Worm (Caenorhabditis elegans) whole organism, early embryonic: ENCODE measurements around the gene C05A9.2.

Experiments
- B0310.2 ChIP-seq: sonication (generic microtip); optimal IDR thresholded peaks from 2 replicates; lab custom pipeline; 2016; ENCODE audit warnings: mild to moderate bottlenecking, missing genetic modification characterization, missing compliant biosample characterization
- aly-1 ChIP-seq: sonication (generic microtip); optimal IDR thresholded peaks from 2 replicates; lab custom pipeline; 2016; ENCODE audit warnings: missing genetic modification characterization, missing compliant biosample characterization
- ama-1 ChIP-seq: fragments of 150-350 bp; optimal IDR thresholded peaks from 2 replicates; lab custom pipeline; 2014
- ceh-36 ChIP-seq: sonication (generic microtip); optimal IDR thresholded peaks from 2 replicates; lab custom pipeline; 2016; ENCODE audit warnings: missing genetic modification characterization, inconsistent platforms, missing compliant biosample characterization
- ets-7 ChIP-seq: sonication (generic microtip); optimal IDR thresholded peaks from 2 replicates; lab custom pipeline; 2016; ENCODE audit warnings: missing genotype, missing genetic modification characterization, missing compliant biosample characterization
- flt-1 ChIP-seq: fragments of 200-800 bp; sonication (Bioruptor generic); IDR thresholded peaks from 2 replicates; pipeline ENCODE4 v1.3.6; 2022; ENCODE audit warnings: missing genetic modification characterization, missing compliant biosample characterization
- hmbx-1 ChIP-seq: sonication (generic microtip); optimal IDR thresholded peaks from 2 replicates; lab custom pipeline; 2016; ENCODE audit warnings: mild to moderate bottlenecking, missing genetic modification characterization, missing compliant biosample characterization
- hmg-4 ChIP-seq: fragments of 200-800 bp; sonication (Bioruptor generic); optimal IDR thresholded peaks from 2 replicates; lab custom pipeline; 2018; ENCODE audit warnings: mild to moderate bottlenecking, missing genetic modification characterization, missing compliant biosample characterization
- hnd-1 ChIP-seq: sonication (generic microtip); optimal IDR thresholded peaks from 2 replicates; lab custom pipeline; 2016; ENCODE audit warnings: missing genetic modification characterization, missing compliant biosample characterization
- pes-1 ChIP-seq: fragments of 200-800 bp; sonication (Bioruptor generic); IDR thresholded peaks from 2 replicates; pipeline ENCODE4 v1.3.6; 2022; ENCODE audit warnings: missing genetic modification reagents, missing genetic modification characterization, missing compliant biosample characterization
- scrt-1 ChIP-seq: fragments of 200-800 bp; sonication (Bioruptor generic); IDR thresholded peaks from 2 replicates; pipeline ENCODE4 v1.3.6; 2022; ENCODE audit warnings: missing genetic modification characterization, missing compliant biosample characterization
- sea-1 ChIP-seq: fragments of 200-800 bp; sonication (Bioruptor generic); conservative IDR thresholded peaks from 2 replicates; pipeline ENCODE4 v1.3.6; 2022; ENCODE audit warnings: missing genetic modification characterization, missing compliant biosample characterization
- tbx-11 ChIP-seq: fragments of 200-800 bp; sonication (Bioruptor generic); IDR thresholded peaks from 2 replicates; pipeline ENCODE4 v1.3.6; 2022; ENCODE audit warnings: missing genetic modification characterization, missing compliant biosample characterization

ce11 chrX:10890456-10890855 is 46.0 kb upstream of the C05A9.2 start, which contains the start of gene F47B10.5:
- TF ChIP-seq flt-1 (GFP tag; lab: Robert Waterston, UW) (no peak), ets-7 (tag; lab: Kevin White, UChicago) (no peak), pes-1 (GFP tag; lab: Robert Waterston, UW) (no peak), scrt-1 (GFP tag; lab: Robert Waterston, UW) (no peak), B0310.2 (tag; lab: Kevin White, UChicago) (no peak), hnd-1 (tag; lab: Kevin White, UChicago) (no peak), tbx-11 (GFP tag; lab: Robert Waterston, UW) (no peak), hmg-4 (no peak), ama-1 (lab: Kevin White, UChicago) (no peak), aly-1 (no peak), ceh-36 (tag; lab: Kevin White, UChicago) (no peak), hmbx-1 (tag; lab: Kevin White, UChicago) (no peak), sea-1 (no peak)
